Worm (Caenorhabditis elegans) whole organism, dauer: ENCODE data around the gene F21C10.11.

Experiments
- unc-62 ChIP-seq: sonication (generic microtip); optimal IDR thresholded peaks from 2 replicates; lab custom pipeline; 2017; ENCODE audit warnings: missing biosample characterization, missing genetic modification reagents, missing genetic modification characterization

The F21C10.11 gene

ce11 chrV:9165073-9165699 is 41.9 kb downstream of the F21C10.11 start, which contains the start of gene col-10:
col-10 (minus strand) TSS chrV:9165307.
- TF ChIP-seq unc-62 (GFP tag; lab: Kevin White, UChicago) = no peak

ce11 chrV:9166306-9166705 is 43.0 kb downstream of the F21C10.11 start:
- no peak for TF ChIP-seq unc-62 (GFP tag; lab: Kevin White, UChicago)

- no peak for TF ChIP-seq unc-62 (GFP tag; lab: Kevin White, UChicago)
These were observed 44.8 kb downstream of the F21C10.11 start, which contains the start of gene B0222.11 for ce11 chrV:9168089-9168488. B0222.11 (minus strand) TSS chrV:9168189.

ce11 chrV:9172989-9173388 is 49.7 kb downstream of the F21C10.11 start, which contains the start of gene gad-3:
gad-3 (minus strand) TSS chrV:9173005.
- TF ChIP-seq unc-62 (GFP tag; lab: Kevin White, UChicago) = no peak
